Worm (Caenorhabditis elegans): ENCODE results near the gene irld-60.

- TF ChIP-seq saeg-2 (GFP tag; IDR thresholded peaks at IDR 0.05), result no peak
- TF ChIP-seq Y5F2A.4 (GFP tag; optimal IDR thresholded peaks at IDR 0.05), result no peak
These were observed 29.1 kb upstream of the irld-60 start, which contains the start of gene gab-1 for ce11 chrIII:12779676-12780337.

Data from whole organism, L4 larva.